Fruit fly (Drosophila melanogaster) whole organism, embryonic: ENCODE data around the gene CG4820.

ENCODE experiments used
- Awh ChIP-seq: fragments of 200-800 bp; sonication (Bioruptor generic); IDR thresholded peaks from 2 replicates; pipeline ENCODE4, ENCODE4 v1.3.6; 2022; ENCODE audit warnings: missing biosample characterization, missing genetic modification characterization
- CG11093 ChIP-seq: fragments of 200-800 bp; sonication (Bioruptor generic); IDR thresholded peaks from 3 replicates; pipeline ENCODE4 v1.3.6; 2022; ENCODE audit warnings: missing biosample characterization, missing genetic modification characterization
- CG11504 ChIP-seq: fragments of 200-800 bp; sonication (Bioruptor generic); optimal IDR thresholded peaks from 3 replicates; lab custom pipeline; 2019; ENCODE audit warnings: missing biosample characterization, mild to moderate bottlenecking, missing genetic modification characterization, moderate library complexity
- CG11723 ChIP-seq: fragments of 200-800 bp; sonication (Bioruptor generic); optimal IDR thresholded peaks from 2 replicates; lab custom pipeline; 2017; ENCODE audit warnings: missing biosample characterization, mild to moderate bottlenecking, missing genetic modification characterization
- CG12299 ChIP-seq: fragments of 200-800 bp; sonication (Bioruptor generic); optimal IDR thresholded peaks from 2 replicates; lab custom pipeline; 2018; ENCODE audit warnings: missing biosample characterization, mild to moderate bottlenecking, missing genetic modification characterization
- CG13287 ChIP-seq: fragments of 200-800 bp; sonication (Bioruptor generic); IDR thresholded peaks from 2 replicates; pipeline ENCODE4 v1.3.6; 2022; ENCODE audit warnings: missing biosample characterization, missing genetic modification characterization; ENCODE audit not compliant: partially characterized antibody
- CG13296 ChIP-seq: fragments of 200-800 bp; sonication (Bioruptor generic); optimal IDR thresholded peaks from 3 replicates; lab custom pipeline; 2018; ENCODE audit warnings: missing biosample characterization, mild to moderate bottlenecking, missing genetic modification characterization
- CG15269 ChIP-seq: fragments of 200-800 bp; sonication (Bioruptor generic); optimal IDR thresholded peaks from 2 replicates; lab custom pipeline; 2018; ENCODE audit warnings: missing biosample characterization, mild to moderate bottlenecking, missing genetic modification characterization, moderate library complexity
- CG16779 ChIP-seq: fragments of 200-800 bp; sonication (Bioruptor generic); IDR thresholded peaks from 2 replicates; pipeline ENCODE4 v1.3.6; 2022; ENCODE audit warnings: missing biosample characterization, missing genetic modification characterization
- CG17802 ChIP-seq: fragments of 200-800 bp; sonication (Bioruptor generic); optimal IDR thresholded peaks from 2 replicates; lab custom pipeline; 2018; ENCODE audit warnings: missing biosample characterization, mild to moderate bottlenecking, missing genetic modification characterization, moderate library complexity
- CG18764 ChIP-seq: fragments of 200-800 bp; sonication (Bioruptor generic); optimal IDR thresholded peaks from 3 replicates; lab custom pipeline; 2016; ENCODE audit warnings: missing biosample characterization, missing genetic modification characterization
- CG33213 ChIP-seq: fragments of 200-800 bp; sonication (Bioruptor generic); optimal IDR thresholded peaks from 3 replicates; lab custom pipeline; 2016; ENCODE audit warnings: missing biosample characterization, missing genetic modification characterization
- CG34422 ChIP-seq: fragments of 200-800 bp; sonication (Bioruptor generic); IDR thresholded peaks from 3 replicates; pipeline ENCODE4 v1.3.6; 2022; ENCODE audit warnings: missing biosample characterization, missing genetic modification characterization
- CG4707 ChIP-seq: fragments of 200-800 bp; sonication (Bioruptor generic); optimal IDR thresholded peaks from 2 replicates; lab custom pipeline; 2018; ENCODE audit warnings: missing biosample characterization, mild to moderate bottlenecking, missing genetic modification characterization, moderate library complexity
- CG4854 ChIP-seq: fragments of 200-800 bp; sonication (Bioruptor generic); optimal IDR thresholded peaks from 2 replicates; lab custom pipeline; 2016; ENCODE audit warnings: missing biosample characterization, missing genetic modification characterization, inconsistent platforms
- CG6654 ChIP-seq: fragments of 200-800 bp; sonication (Bioruptor generic); optimal IDR thresholded peaks from 2 replicates; lab custom pipeline; 2017; ENCODE audit warnings: missing biosample characterization, mild to moderate bottlenecking, missing genetic modification characterization
- CG7357 ChIP-seq: fragments of 200-800 bp; sonication (Bioruptor generic); IDR thresholded peaks from 3 replicates; pipeline ENCODE4 v1.3.6; 2022; ENCODE audit warnings: missing biosample characterization, missing genetic modification characterization
- CG7745 ChIP-seq: fragments of 200-800 bp; sonication (Bioruptor generic); optimal IDR thresholded peaks from 2 replicates; lab custom pipeline; 2018; ENCODE audit warnings: missing biosample characterization, mild to moderate bottlenecking, missing genetic modification characterization, moderate library complexity
- CG8388 ChIP-seq: fragments of 200-800 bp; sonication (Bioruptor generic); optimal IDR thresholded peaks from 2 replicates; lab custom pipeline; 2019; ENCODE audit warnings: missing biosample characterization, mild to moderate bottlenecking, missing genetic modification characterization, moderate library complexity
- CG9797 ChIP-seq: fragments of 200-800 bp; sonication (Bioruptor generic); optimal IDR thresholded peaks from 3 replicates; lab custom pipeline; 2018; ENCODE audit warnings: missing biosample characterization, mild to moderate bottlenecking, missing genetic modification characterization
- CrebB ChIP-seq: fragments of 200-800 bp; sonication (Bioruptor generic); optimal IDR thresholded peaks from 3 replicates; lab custom pipeline; 2018; ENCODE audit warnings: missing biosample characterization, mild to moderate bottlenecking, missing genetic modification characterization
- D ChIP-seq, 2 experiments: fragments of 200-800 bp in 1 of 2; fragments of >200 bp in 1 of 2; sonication (Bioruptor generic) in 1 of 2; optimal IDR thresholded peaks; 2 replicates in 1 of 2; 3 replicates in 1 of 2; lab custom pipeline; 2017; ENCODE audit warnings: mild to moderate bottlenecking in 1 of 2, missing biosample characterization in 1 of 2, missing genetic modification characterization in 1 of 2, missing genetic modification reagents in 1 of 2
- Dip2 ChIP-seq: fragments of 200-800 bp; sonication (Bioruptor generic); IDR thresholded peaks from 2 replicates; pipeline ENCODE4 v1.3.6; 2022; ENCODE audit warnings: missing biosample characterization, missing genetic modification characterization
- Dp ChIP-seq: fragments of 200-800 bp; sonication (Bioruptor generic); optimal IDR thresholded peaks from 2 replicates; lab custom pipeline; 2018; ENCODE audit warnings: missing biosample characterization, mild to moderate bottlenecking, missing genetic modification characterization, moderate library complexity
- GATAe ChIP-seq: fragments of 200-800 bp; sonication (Bioruptor generic); conservative IDR thresholded peaks from 2 replicates; pipeline ENCODE4 v1.3.6; 2022; ENCODE audit warnings: missing biosample characterization, missing genetic modification characterization
- Hmr ChIP-seq: fragments of 200-800 bp; sonication (Bioruptor generic); optimal IDR thresholded peaks from 3 replicates; lab custom pipeline; 2017; ENCODE audit warnings: mild to moderate bottlenecking, missing biosample characterization, missing genetic modification reagents, missing genetic modification characterization
- Lhr ChIP-seq: fragments of 200-800 bp; sonication (Bioruptor generic); optimal IDR thresholded peaks from 3 replicates; lab custom pipeline; 2017; ENCODE audit warnings: mild to moderate bottlenecking, missing biosample characterization, missing genetic modification reagents, missing genetic modification characterization
- Oli ChIP-seq: fragments of 200-800 bp; sonication (Bioruptor generic); optimal IDR thresholded peaks from 2 replicates; lab custom pipeline; 2018; ENCODE audit warnings: missing biosample characterization, mild to moderate bottlenecking, missing genetic modification characterization, moderate library complexity
- Scr ChIP-seq: fragments of 200-800 bp; sonication (Bioruptor generic); IDR thresholded peaks from 2 replicates; pipeline ENCODE4 v1.3.6; 2022; ENCODE audit warnings: missing biosample characterization, missing genetic modification characterization; ENCODE audit not compliant: partially characterized antibody
- Stat92E ChIP-seq, 3 experiments: fragments of >200 bp in 2 of 3; fragments of 200-800 bp in 1 of 3; sonication (Bioruptor generic) in 1 of 3; optimal IDR thresholded peaks; 2 replicates each; lab custom pipeline; 2017 to 2019; ENCODE audit warnings: missing biosample characterization in 3 of 3, missing genetic modification characterization in 3 of 3, mild to moderate bottlenecking in 1 of 3, moderate library complexity in 1 of 3
- bsh ChIP-seq, 2 experiments: fragments of 200-800 bp; sonication (Bioruptor generic); optimal IDR thresholded peaks; 2 replicates each; lab custom pipeline; 2017 to 2018; ENCODE audit warnings: mild to moderate bottlenecking in 2 of 2, missing biosample characterization in 2 of 2, missing genetic modification characterization in 2 of 2, moderate library complexity in 1 of 2
- btn ChIP-seq: fragments of 200-800 bp; sonication (Bioruptor generic); optimal IDR thresholded peaks from 2 replicates; lab custom pipeline; 2016; ENCODE audit warnings: missing biosample characterization, missing genetic modification characterization
- croc ChIP-seq: fragments of 200-800 bp; sonication (Bioruptor generic); conservative IDR thresholded peaks from 3 replicates; pipeline ENCODE4 v1.3.6; 2022; ENCODE audit warnings: missing biosample characterization, missing genetic modification characterization
- cwo ChIP-seq: fragments of 200-800 bp; sonication (Bioruptor generic); optimal IDR thresholded peaks from 3 replicates; lab custom pipeline; 2017; ENCODE audit warnings: missing biosample characterization, missing genetic modification characterization, mild to moderate bottlenecking, moderate library complexity, missing genetic modification reagents
- dan ChIP-seq: fragments of 200-800 bp; sonication (Bioruptor generic); IDR thresholded peaks from 2 replicates; pipeline ENCODE4 v1.3.6; 2022; ENCODE audit warnings: missing biosample characterization, missing genetic modification characterization
- dm ChIP-seq: fragments of 200-800 bp; sonication (Bioruptor generic); optimal IDR thresholded peaks from 3 replicates; lab custom pipeline; 2016; ENCODE audit warnings: missing biosample characterization, missing genetic modification characterization
- dmrt11E ChIP-seq: fragments of 200-800 bp; sonication (Bioruptor generic); optimal IDR thresholded peaks from 3 replicates; lab custom pipeline; 2018; ENCODE audit warnings: missing biosample characterization, mild to moderate bottlenecking, missing genetic modification characterization, moderate library complexity
- h ChIP-seq: fragments of >200 bp; optimal IDR thresholded peaks from 2 replicates; lab custom pipeline; 2017
- klu ChIP-seq: fragments of 200-800 bp; sonication (Bioruptor generic); IDR thresholded peaks from 2 replicates; pipeline ENCODE4 v1.3.6; 2022; ENCODE audit warnings: missing biosample characterization, missing genetic modification characterization
- nerfin-2 ChIP-seq: fragments of 200-800 bp; sonication (Bioruptor generic); IDR thresholded peaks from 2 replicates; pipeline ENCODE4 v1.3.6; 2022; ENCODE audit warnings: missing biosample characterization, missing genetic modification characterization; ENCODE audit not compliant: partially characterized antibody
- org-1 ChIP-seq: fragments of 200-800 bp; sonication (Bioruptor generic); optimal IDR thresholded peaks from 2 replicates; lab custom pipeline; 2017; ENCODE audit warnings: missing biosample characterization, missing genetic modification characterization
- phol ChIP-seq: fragments of 200-800 bp; sonication (Bioruptor generic); optimal IDR thresholded peaks from 3 replicates; lab custom pipeline; 2018; ENCODE audit warnings: missing biosample characterization, mild to moderate bottlenecking, missing genetic modification characterization, moderate library complexity
- pita ChIP-seq: fragments of 200-800 bp; sonication (Bioruptor generic); optimal IDR thresholded peaks from 2 replicates; lab custom pipeline; 2017; ENCODE audit warnings: missing biosample characterization, mild to moderate bottlenecking, missing genetic modification characterization
- rib ChIP-seq: fragments of 200-800 bp; sonication (Bioruptor generic); IDR thresholded peaks from 2 replicates; pipeline ENCODE4 v1.3.6; 2022; ENCODE audit warnings: missing biosample characterization, missing genetic modification characterization
- sisA ChIP-seq: fragments of 200-800 bp; sonication (Bioruptor generic); IDR thresholded peaks from 2 replicates; pipeline ENCODE4 v1.3.6; 2022; ENCODE audit warnings: missing biosample characterization, missing genetic modification characterization
- sqz ChIP-seq: fragments of 200-800 bp; sonication (Bioruptor generic); optimal IDR thresholded peaks from 3 replicates; lab custom pipeline; 2018; ENCODE audit warnings: missing biosample characterization, mild to moderate bottlenecking, missing genetic modification characterization
- tin ChIP-seq: fragments of 200-800 bp; sonication (Bioruptor generic); optimal IDR thresholded peaks from 3 replicates; lab custom pipeline; 2016; ENCODE audit warnings: missing biosample characterization, missing genetic modification characterization
- yki ChIP-seq: fragments of >200 bp; optimal IDR thresholded peaks from 3 replicates; lab custom pipeline; 2018

CG4820 gene

dm6 chr3R:11221437-11222230 is 5.3 kb downstream of the CG4820 start, which contains the start of the genes CG6693 and RpL3 (continued):
- TF ChIP-seq CG13287 (GFP tag; lab: Robert Waterston, UW) (peak; percentile 55; the same call in 1 of the 2 replicates), yki (lab: Kevin White, UChicago) (no peak), GATAe (no peak), Dp (GFP tag; lab: Kevin White, UChicago) (peak; percentile 79), org-1 (peak; percentile 56), CG8388 (GFP tag; lab: Kevin White, UChicago) (peak; percentile 58), Dip2 (GFP tag; lab: Robert Waterston, UW) (no peak), klu (GFP tag; lab: Robert Waterston, UW) (no peak), Awh (GFP tag; lab: Robert Waterston, UW) (peak; percentile 84; the same call in 1 of the 2 replicates), CG34422 (GFP tag; lab: Robert Waterston, UW) (peak; percentile 91), dmrt11E (tag; lab: Kevin White, UChicago) (peak; percentile 58), D (optimal IDR thresholded peaks at IDR 0.05; lab: Kevin White, UChicago) (no peak), D (GFP tag; optimal IDR thresholded peaks at IDR 0.05; lab: Kevin White, UChicago) (peak; percentile 44), Lhr (peak; percentile 97), CG4854 (GFP tag; lab: Kevin White, UChicago) (peak; percentile 76), CG17802 (tag; lab: Kevin White, UChicago) (peak; percentile 23), phol (tag; lab: Kevin White, UChicago) (peak; percentile 90), CG7745 (tag; lab: Kevin White, UChicago) (peak; percentile 39), CG12299 (peak; percentile 83), CrebB (tag; lab: Kevin White, UChicago) (peak; percentile 89), dan (GFP tag; lab: Robert Waterston, UW) (no peak), croc (GFP tag; lab: Robert Waterston, UW) (no peak), tin (GFP tag; lab: Kevin White, UChicago) (peak; percentile 21), CG13296 (GFP tag; lab: Kevin White, UChicago) (peak; percentile 91), nerfin-2 (GFP tag; lab: Robert Waterston, UW) (no peak), CG7357 (GFP tag; lab: Robert Waterston, UW) (0 out of 3 replicates have a peak, but pooled peaks have one; percentile 24), pita (peak; percentile 87), h (lab: Kevin White, UChicago) (no peak), CG9797 (GFP tag; lab: Kevin White, UChicago) (peak; percentile 100), CG33213 (GFP tag; lab: Kevin White, UChicago) (peak; percentile 87), Hmr (GFP tag; lab: Kevin White, UChicago) (peak; percentile 94), CG6654 (GFP tag; lab: Kevin White, UChicago) (peak; percentile 9), sqz (peak; percentile 87), Oli (peak; percentile 67), CG11093 (GFP tag; lab: Robert Waterston, UW) (no peak), CG4707 (GFP tag; lab: Kevin White, UChicago) (peak; percentile 90), CG15269 (tag; lab: Kevin White, UChicago) (peak; percentile 82), CG16779 (GFP tag; lab: Robert Waterston, UW) (peak; percentile 80), rib (peak; percentile 71), Stat92E (GFP tag; optimal IDR thresholded peaks at IDR 0.05; lab: Kevin White, UChicago) (peak in 1 of 3 experiments; percentile 91), CG18764 (GFP tag; lab: Kevin White, UChicago) (peak; percentile 62), sisA (GFP tag; lab: Robert Waterston, UW) (no peak), CG11504 (peak; percentile 67), cwo (GFP tag; lab: Kevin White, UChicago) (peak; percentile 61), dm (GFP tag; lab: Kevin White, UChicago) (peak; percentile 88), CG11723 (peak; percentile 56), Scr (no peak; the same call in 1 of the 2 replicates), bsh (GFP tag; optimal IDR thresholded peaks at IDR 0.05; lab: Kevin White, UChicago) (peak; percentile 63 to 66), btn (GFP tag; lab: Kevin White, UChicago) (peak; percentile 47)
